Worm (Caenorhabditis elegans): ENCODE results near the gene F10A3.11.

Gene F10A3.11

DNA sequence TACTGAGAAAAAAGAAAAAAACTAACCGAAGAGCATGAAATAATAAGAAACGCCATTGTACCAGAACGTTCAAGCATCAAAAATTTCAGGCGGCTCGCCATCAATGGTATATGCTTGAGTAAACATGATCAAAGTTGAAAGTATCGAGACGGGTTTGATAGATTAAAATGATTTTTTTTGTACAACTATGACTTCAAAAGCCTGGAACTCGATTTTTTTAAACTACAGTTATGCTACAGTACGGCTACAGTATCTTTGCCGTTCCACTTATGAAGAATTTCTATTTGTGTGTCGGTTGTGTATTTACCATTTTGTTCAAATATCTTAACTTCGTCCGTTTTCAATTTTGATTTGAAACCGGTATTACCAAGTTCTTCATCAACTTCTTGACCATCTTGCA lies 7.4 kb upstream of the F10A3.11 start, which contains the start of gene str-97:
TSS of gene str-97 (minus strand) at position 101 of the 400 bp plus-strand sequence.
- TF ChIP-seq lin-11 (tag; optimal IDR thresholded peaks at IDR 0.05) (no peak), fkh-10 (GFP tag; optimal IDR thresholded peaks at IDR 0.05) (no peak), Y22D7AL.16 (tag; optimal IDR thresholded peaks at IDR 0.05) (no peak), ceh-6 (GFP tag; optimal IDR thresholded peaks at IDR 0.05) (no peak), ttx-3 (tag; optimal IDR thresholded peaks at IDR 0.05) (no peak), pha-2 (tag; optimal IDR thresholded peaks at IDR 0.05) (no peak)

DNA sequence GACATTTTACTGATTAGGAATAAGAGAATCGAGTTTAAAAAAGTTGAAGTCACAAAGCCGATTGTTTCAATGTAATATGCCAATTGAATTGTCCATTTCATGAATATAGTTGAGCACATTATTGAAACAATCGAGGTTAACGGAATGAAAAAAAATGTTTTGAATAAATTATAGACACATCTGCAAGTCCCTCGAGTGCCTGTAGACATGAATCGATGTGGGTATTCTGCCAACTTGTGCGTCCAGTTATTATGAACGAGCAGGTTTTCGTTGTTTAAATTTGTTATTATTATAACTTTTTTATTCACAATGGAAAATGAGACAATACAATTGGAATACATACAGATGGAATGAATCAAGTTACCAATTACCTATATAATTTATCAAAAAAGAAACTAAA lies 4.1 kb upstream of the F10A3.11 start, which contains the start of gene str-99:
TSS of gene str-99 (minus strand) at position 101 of the 400 bp plus-strand sequence.
- no peak for TF ChIP-seq dmd-4 (tag; optimal IDR thresholded peaks at IDR 0.05; ENCODE audit: borderline replicate concordance)
- TF ChIP-seq sox-2 (GFP tag; IDR thresholded peaks at IDR 0.05) = no peak
- TF ChIP-seq fkh-10 (GFP tag; optimal IDR thresholded peaks at IDR 0.05) = no peak

DNA sequence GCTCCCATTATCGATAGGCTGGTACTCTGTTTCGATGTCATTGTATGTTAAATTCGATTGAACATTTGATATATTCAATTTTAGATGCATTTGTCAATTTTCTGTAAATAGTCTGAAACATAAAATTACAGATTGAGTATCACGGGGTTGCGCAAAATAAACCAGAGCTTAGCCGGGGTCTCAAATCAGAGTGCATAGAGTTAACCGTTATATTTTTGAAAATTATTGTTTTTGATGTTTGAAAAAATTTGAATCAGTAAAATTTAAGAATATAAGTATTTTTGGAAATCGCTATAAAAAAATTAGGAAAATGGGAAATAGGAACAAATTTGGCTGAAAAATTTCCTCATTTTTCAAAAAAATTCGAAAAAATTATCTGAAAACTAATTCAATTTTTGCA lies 2.9 kb upstream of the F10A3.11 start, which contains the start of gene F10A3.17:
TSS of gene F10A3.17 (minus strand) at position 101 of the 400 bp plus-strand sequence.
- no peak for TF ChIP-seq syd-9 (tag; optimal IDR thresholded peaks at IDR 0.05)
- no peak for TF ChIP-seq fax-1 (tag; optimal IDR thresholded peaks at IDR 0.05)
- no peak for TF ChIP-seq eyg-1 (tag; optimal IDR thresholded peaks at IDR 0.05)
- TF ChIP-seq ceh-34 (tag; optimal IDR thresholded peaks at IDR 0.05) = no peak
- no peak for TF ChIP-seq che-1 (tag; optimal IDR thresholded peaks at IDR 0.05)
- no peak for TF ChIP-seq ceh-45 (GFP tag; IDR thresholded peaks at IDR 0.05)
- no peak for TF ChIP-seq mec-3 (tag; optimal IDR thresholded peaks at IDR 0.05; ENCODE audit: borderline replicate concordance)
- no peak for TF ChIP-seq F13H6.1 (tag; optimal IDR thresholded peaks at IDR 0.05)
- no peak for TF ChIP-seq nhr-11 (tag; optimal IDR thresholded peaks at IDR 0.05)
- no peak for TF ChIP-seq zip-5 (tag; optimal IDR thresholded peaks at IDR 0.05)

DNA sequence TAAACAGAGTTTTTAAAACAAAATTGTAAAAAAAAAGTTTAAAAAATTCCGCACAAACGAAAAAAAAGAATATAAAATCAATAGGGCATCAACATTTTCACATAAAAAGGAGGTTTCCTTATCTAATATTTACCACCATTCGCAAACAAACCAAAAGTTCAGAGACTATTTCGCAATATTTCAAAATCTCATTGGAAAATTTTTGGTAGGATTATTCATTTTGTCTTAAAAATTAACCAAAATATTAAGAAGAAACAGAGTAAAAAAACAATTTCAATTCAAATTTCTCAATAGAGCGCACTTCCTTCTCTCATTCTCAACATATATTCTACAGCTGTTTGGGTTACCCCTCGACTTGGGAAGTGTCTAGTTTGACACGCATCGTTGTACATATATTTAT lies 2.4 kb upstream of the F10A3.11 start:
- TF ChIP-seq ceh-14 (tag; optimal IDR thresholded peaks at IDR 0.05) = no peak
- no peak for TF ChIP-seq ttx-3 (tag; optimal IDR thresholded peaks at IDR 0.05)
- no peak for TF ChIP-seq ceh-6 (GFP tag; optimal IDR thresholded peaks at IDR 0.05)
- TF ChIP-seq pag-3 (tag; optimal IDR thresholded peaks at IDR 0.05; ENCODE audit: borderline replicate concordance) = no peak
- no peak for TF ChIP-seq ceh-2 (tag; optimal IDR thresholded peaks at IDR 0.05)
- TF ChIP-seq syd-9 (tag; optimal IDR thresholded peaks at IDR 0.05) = no peak

DNA sequence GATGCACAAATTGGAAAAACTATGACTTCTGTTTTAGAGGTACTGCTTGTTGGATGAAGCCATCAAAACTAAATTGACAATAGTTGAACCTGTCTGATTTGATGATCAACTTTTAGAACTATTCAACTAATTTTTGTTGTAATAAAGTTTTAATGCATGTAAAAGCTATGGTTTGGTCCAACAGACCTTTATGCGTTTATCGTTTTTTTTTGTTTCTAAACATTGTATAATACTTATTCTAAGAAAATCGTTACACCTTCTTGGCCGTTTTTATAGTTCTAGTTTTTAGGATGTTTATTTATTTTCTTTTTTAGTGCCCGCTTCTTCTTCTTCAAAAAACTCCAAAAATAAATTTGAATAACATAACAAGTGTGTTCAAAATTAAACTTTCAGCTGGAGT lies 1.2 kb downstream of the F10A3.11 start, which contains the start of gene F10A3.12:
TSS of gene F10A3.12 (plus strand) at position 301 of the 400 bp plus-strand sequence.
- TF ChIP-seq unc-55 (GFP tag; optimal IDR thresholded peaks at IDR 0.05) (no peak), C38D4.7 (GFP tag; optimal IDR thresholded peaks at IDR 0.05) (no peak), ceh-24 (tag; optimal IDR thresholded peaks at IDR 0.05) (no peak), pqm-1 (tag; optimal IDR thresholded peaks at IDR 0.05) (no peak), ahr-1 (tag; optimal IDR thresholded peaks at IDR 0.05) (no peak), nfya-1 (tag; optimal IDR thresholded peaks at IDR 0.05) (no peak), nhr-232 (tag; optimal IDR thresholded peaks at IDR 0.05) (no peak), nhr-11 (tag; optimal IDR thresholded peaks at IDR 0.05) (no peak), npax-4 (tag; optimal IDR thresholded peaks at IDR 0.05) (no peak), mec-3 (tag; optimal IDR thresholded peaks at IDR 0.05; ENCODE audit: borderline replicate concordance) (no peak), eyg-1 (tag; optimal IDR thresholded peaks at IDR 0.05) (no peak), ets-4 (tag; optimal IDR thresholded peaks at IDR 0.05) (no peak), ztf-16 (tag; optimal IDR thresholded peaks at IDR 0.05) (no peak), pat-9 (tag; optimal IDR thresholded peaks at IDR 0.05) (no peak)

DNA sequence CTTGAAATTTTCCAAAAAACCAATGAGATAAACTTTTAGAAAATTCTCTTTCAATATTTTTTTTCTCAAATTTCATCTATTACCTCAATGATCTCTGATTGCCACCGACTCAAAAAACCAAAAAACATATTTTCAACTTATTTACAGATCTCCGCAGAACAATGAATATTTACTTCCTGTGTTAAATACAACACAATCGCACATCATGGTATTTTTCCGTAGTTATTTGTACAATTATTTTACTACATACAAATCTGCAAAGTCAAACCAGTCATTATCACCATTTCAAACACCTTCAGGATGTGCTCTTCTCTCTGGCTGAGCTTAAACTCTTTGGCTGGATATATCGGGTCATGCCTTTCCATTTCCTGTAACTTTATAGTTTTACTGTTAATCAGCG lies 3.5 kb downstream of the F10A3.11 start, which contains the start of gene str-108:
TSS of gene str-108 (plus strand) at position 301 of the 400 bp plus-strand sequence.
- TF ChIP-seq sox-4 (tag; optimal IDR thresholded peaks at IDR 0.05) (no peak), tbx-2 (tag; optimal IDR thresholded peaks at IDR 0.05) (no peak), zip-5 (tag; optimal IDR thresholded peaks at IDR 0.05) (no peak), ceh-24 (tag; optimal IDR thresholded peaks at IDR 0.05) (no peak), nhr-11 (tag; optimal IDR thresholded peaks at IDR 0.05) (no peak), pqm-1 (tag; optimal IDR thresholded peaks at IDR 0.05) (no peak), ets-4 (tag; optimal IDR thresholded peaks at IDR 0.05) (no peak), fax-1 (tag; optimal IDR thresholded peaks at IDR 0.05) (no peak), K02D7.2 (tag; optimal IDR thresholded peaks at IDR 0.05) (no peak), pha-4 (tag; optimal IDR thresholded peaks at IDR 0.05) (no peak), madf-2 (tag; optimal IDR thresholded peaks at IDR 0.05) (no peak), unc-42 (tag; optimal IDR thresholded peaks at IDR 0.05) (no peak), rnt-1 (tag; optimal IDR thresholded peaks at IDR 0.05) (no peak), tbx-7 (tag; optimal IDR thresholded peaks at IDR 0.05) (no peak), ceh-2 (tag; optimal IDR thresholded peaks at IDR 0.05) (no peak), hlh-6 (tag; optimal IDR thresholded peaks at IDR 0.05) (no peak), eyg-1 (tag; optimal IDR thresholded peaks at IDR 0.05) (no peak), ceh-9 (tag; optimal IDR thresholded peaks at IDR 0.05) (no peak)
